Worm (Caenorhabditis elegans) whole organism, L1 larva: Measurements from ENCODE around the gene srt-74.

Experiments used
- C34B4.2 ChIP-seq: sonication (generic microtip); optimal IDR thresholded peaks from 2 replicates; lab custom pipeline; 2017; ENCODE audit warnings: mild to moderate bottlenecking, missing genetic modification characterization, missing compliant biosample characterization
- alr-1 ChIP-seq: fragments of 200-800 bp; sonication (Bioruptor generic); optimal IDR thresholded peaks from 2 replicates; lab custom pipeline; 2018; ENCODE audit warnings: borderline replicate concordance, mild to moderate bottlenecking, missing genetic modification characterization, missing compliant biosample characterization
- aly-2 ChIP-seq: fragments of 150-350 bp; optimal IDR thresholded peaks from 2 replicates; lab custom pipeline; 2014; ENCODE audit warnings: missing biosample characterization, missing genetic modification characterization
- ama-1 ChIP-seq: fragments of 150-350 bp; optimal IDR thresholded peaks from 2 replicates; lab custom pipeline; 2014
- blmp-1 ChIP-seq: fragments of 150-350 bp; optimal IDR thresholded peaks from 2 replicates; lab custom pipeline; 2014; ENCODE audit warnings: missing biosample characterization, missing genetic modification characterization
- ceh-8 ChIP-seq: fragments of 200-800 bp; sonication (Bioruptor generic); optimal IDR thresholded peaks from 2 replicates; lab custom pipeline; 2018; ENCODE audit warnings: mild to moderate bottlenecking, missing genetic modification characterization, moderate library complexity, missing compliant biosample characterization
- ceh-82 ChIP-seq, 3 experiments: fragments of 150-350 bp in 1 of 3; sonication (generic microtip) in 2 of 3; optimal IDR thresholded peaks; 2 replicates each; lab custom pipeline; 2014 to 2017; ENCODE audit warnings: missing biosample characterization in 3 of 3, missing genetic modification characterization in 3 of 3
- ces-1 ChIP-seq: fragments of 150-350 bp; optimal IDR thresholded peaks from 2 replicates; lab custom pipeline; 2014; ENCODE audit warnings: missing biosample characterization, missing genetic modification reagents, missing genetic modification characterization
- egl-13 ChIP-seq: sonication (generic microtip); optimal IDR thresholded peaks from 2 replicates; lab custom pipeline; 2016; ENCODE audit warnings: missing genotype, missing genetic modification reagents, missing genetic modification characterization, missing compliant biosample characterization
- elt-3 ChIP-seq, 6 experiments: fragments of 150-350 bp in 1 of 6; sonication (generic microtip); optimal IDR thresholded peaks; 2 replicates each; lab custom pipeline; 2017 to 2018; ENCODE audit warnings: missing biosample characterization in 6 of 6, missing genetic modification characterization in 6 of 6, inconsistent platforms in 1 of 6
- fos-1 ChIP-seq: fragments of 150-350 bp; optimal IDR thresholded peaks from 2 replicates; lab custom pipeline; 2014; ENCODE audit warnings: missing biosample characterization, missing genetic modification characterization
- grh-1 ChIP-seq: fragments of 200-800 bp; sonication (Bioruptor generic); IDR thresholded peaks from 2 replicates; pipeline ENCODE4 v1.3.6; 2022; ENCODE audit warnings: missing genetic modification reagents, missing genetic modification characterization, missing compliant biosample characterization
- hlh-4 ChIP-seq: sonication (generic microtip); optimal IDR thresholded peaks from 2 replicates; lab custom pipeline; 2016; ENCODE audit warnings: mild to moderate bottlenecking, missing genetic modification characterization, missing compliant biosample characterization
- isw-1 ChIP-seq: fragments of 200-800 bp; sonication (Bioruptor generic); IDR thresholded peaks from 2 replicates; pipeline ENCODE4 v1.3.6; 2022; ENCODE audit warnings: missing genetic modification characterization, missing compliant biosample characterization
- lin-14 ChIP-seq: fragments of 200-800 bp; sonication (Bioruptor generic); optimal IDR thresholded peaks from 2 replicates; lab custom pipeline; 2018; ENCODE audit warnings: mild to moderate bottlenecking, missing genetic modification characterization, moderate library complexity, missing compliant biosample characterization
- lin-15B ChIP-seq: fragments of 150-350 bp; sonication (generic microtip); optimal IDR thresholded peaks from 3 replicates; lab custom pipeline; 2014; ENCODE audit warnings: missing biosample characterization, missing genetic modification characterization
- lin-35 ChIP-seq, 2 experiments: fragments of 150-350 bp; optimal IDR thresholded peaks; 2 replicates each; lab custom pipeline; 2014; ENCODE audit warnings: missing biosample characterization in 2 of 2, missing genetic modification characterization in 2 of 2, missing genetic modification reagents in 2 of 2
- lir-3 ChIP-seq: sonication (generic microtip); optimal IDR thresholded peaks from 2 replicates; lab custom pipeline; 2016; ENCODE audit warnings: mild to moderate bottlenecking, missing genetic modification characterization, moderate library complexity, missing compliant biosample characterization; ENCODE audit not compliant: poor library complexity
- lsy-2 ChIP-seq, 2 experiments: fragments of 150-350 bp; optimal IDR thresholded peaks; 2 replicates each; lab custom pipeline; 2014; ENCODE audit warnings: missing biosample characterization in 2 of 2, missing genetic modification characterization in 2 of 2
- mab-9 ChIP-seq: fragments of 200-800 bp; sonication (Bioruptor generic); IDR thresholded peaks from 2 replicates; pipeline ENCODE4 v1.3.6; 2022; ENCODE audit warnings: missing genetic modification reagents, missing genetic modification characterization, missing compliant biosample characterization
- mdl-1 ChIP-seq, 2 experiments: fragments of 150-350 bp; optimal IDR thresholded peaks; 2 replicates each; lab custom pipeline; 2014 to 2017; ENCODE audit warnings: missing biosample characterization in 2 of 2, missing genetic modification characterization in 2 of 2, inconsistent platforms in 1 of 2
- mep-1 ChIP-seq: fragments of 150-350 bp; optimal IDR thresholded peaks from 2 replicates; lab custom pipeline; 2014; ENCODE audit warnings: missing biosample characterization, missing genetic modification characterization
- nhr-19 ChIP-seq: fragments of 200-800 bp; sonication (Bioruptor generic); conservative IDR thresholded peaks from 2 replicates; pipeline ENCODE4 v1.3.6; 2022; ENCODE audit warnings: missing genetic modification characterization, missing compliant biosample characterization
- nhr-28 ChIP-seq: fragments of 150-350 bp; optimal IDR thresholded peaks from 2 replicates; lab custom pipeline; 2014; ENCODE audit warnings: missing biosample characterization, missing genetic modification characterization
- nhr-47 ChIP-seq: sonication (generic microtip); optimal IDR thresholded peaks from 2 replicates; lab custom pipeline; 2016; ENCODE audit warnings: mild to moderate bottlenecking, missing genetic modification characterization, moderate library complexity, missing compliant biosample characterization
- nhr-71 ChIP-seq: sonication (generic microtip); optimal IDR thresholded peaks from 2 replicates; lab custom pipeline; 2016; ENCODE audit warnings: mild to moderate bottlenecking, missing genetic modification characterization, moderate library complexity, missing compliant biosample characterization
- nhr-77 ChIP-seq: fragments of 150-350 bp; optimal IDR thresholded peaks from 2 replicates; lab custom pipeline; 2014; ENCODE audit warnings: missing biosample characterization, missing genetic modification characterization
- nhr-85 ChIP-seq: sonication (generic microtip); peaks from one replicate; lab custom pipeline; 2016; ENCODE audit warnings: missing genetic modification characterization, inconsistent platforms, missing compliant biosample characterization
- nhr-90 ChIP-seq: sonication (generic microtip); optimal IDR thresholded peaks from 2 replicates; lab custom pipeline; 2016; ENCODE audit warnings: mild to moderate bottlenecking, missing genetic modification characterization, missing compliant biosample characterization; ENCODE audit not compliant: poor library complexity
- pag-3 ChIP-seq: sonication (generic microtip); optimal IDR thresholded peaks from 2 replicates; lab custom pipeline; 2017; ENCODE audit warnings: missing genetic modification characterization, mild to moderate bottlenecking, missing compliant biosample characterization, antibody characterized with exemption, borderline replicate concordance; ENCODE audit not compliant: insufficient read depth
- snpc-4 ChIP-seq: fragments of 150-350 bp; optimal IDR thresholded peaks from 2 replicates; lab custom pipeline; 2014; ENCODE audit warnings: missing biosample characterization, missing genetic modification characterization
- snu-23 ChIP-seq: sonication (generic microtip); optimal IDR thresholded peaks from 2 replicates; lab custom pipeline; 2016; ENCODE audit warnings: missing genetic modification characterization, missing compliant biosample characterization
- swsn-7 ChIP-seq: sonication (generic microtip); optimal IDR thresholded peaks from 2 replicates; lab custom pipeline; 2016; ENCODE audit warnings: missing genetic modification characterization, missing compliant biosample characterization
- unc-30 ChIP-seq: sonication (generic microtip); optimal IDR thresholded peaks from 2 replicates; lab custom pipeline; 2017; ENCODE audit warnings: missing biosample characterization, missing genetic modification characterization
- unc-62 ChIP-seq: fragments of 150-350 bp; optimal IDR thresholded peaks from 2 replicates; lab custom pipeline; 2014; ENCODE audit warnings: missing biosample characterization, missing genetic modification reagents, missing genetic modification characterization
- xbp-1 ChIP-seq: sonication (generic microtip); optimal IDR thresholded peaks from 2 replicates; lab custom pipeline; 2016; ENCODE audit warnings: missing genetic modification characterization, missing compliant biosample characterization

Gene srt-74

DNA sequence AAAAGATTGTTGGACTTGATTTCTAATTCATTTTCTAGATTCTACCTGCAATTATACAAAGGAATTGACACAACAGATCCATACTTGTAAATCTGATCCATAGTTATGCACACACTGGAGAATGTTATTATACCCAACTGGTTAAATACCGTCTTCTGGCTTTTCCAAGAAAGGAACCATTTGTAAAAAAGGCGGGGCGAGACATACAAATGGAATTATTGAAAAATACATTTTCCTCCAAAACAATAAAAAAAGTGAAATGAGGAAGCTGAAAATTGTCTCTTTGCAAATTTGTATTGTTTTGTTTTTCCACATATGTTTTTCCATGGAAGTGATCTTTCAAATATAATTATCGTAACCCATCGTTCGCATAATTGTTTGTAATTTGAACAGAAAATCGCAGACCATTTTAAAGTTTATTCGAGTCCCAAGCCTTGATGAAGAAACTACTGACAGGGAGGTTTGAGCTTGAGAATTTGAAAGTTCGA, at the start of gene srt-74, which contains the start of gene F40G12.9:
Gene srt-74, minus strand, starts transcription at position 101 of the 488 bp plus-strand sequence.
Gene F40G12.9, plus strand, starts transcription at position 438 of the 488 bp plus-strand sequence.
- no peak for TF ChIP-seq unc-62 (GFP tag; lab: Kevin White, UChicago)

ce11 chrV:14331477-14331876, 49.4 kb upstream of the srt-74 start, which contains the start of gene F47B8.8:
Gene F47B8.8, plus strand, starts transcription at chrV:14331733.
- TF ChIP-seq snu-23 (GFP tag; lab: Kevin White, UChicago) (peak; percentile 36), lin-14 (GFP tag; lab: Kevin White, UChicago) (peak; percentile 55), unc-30 (tag; lab: Kevin White, UChicago) (no peak), nhr-71 (tag; lab: Kevin White, UChicago) (peak; percentile 5), hlh-4 (no peak), grh-1 (GFP tag; lab: Robert Waterston, UW) (peak; percentile 65), mdl-1 (tag; optimal IDR thresholded peaks at IDR 0.05; lab: Kevin White, UChicago) (peak in 1 of 2 experiments; percentile 20), elt-3 (tag; optimal IDR thresholded peaks at IDR 0.05; lab: Kevin White, UChicago) (peak in 1 of 6 experiments; percentile 58), nhr-85 (tag; lab: Kevin White, UChicago) (peak; percentile 75), blmp-1 (tag; lab: Kevin White, UChicago) (peak; percentile 73)

ce11 chrV:14328806-14329205, 46.7 kb upstream of the srt-74 start, which contains the start of gene pepm-1:
Gene pepm-1, plus strand, starts transcription at chrV:14329106.
- TF ChIP-seq blmp-1 (tag; lab: Kevin White, UChicago): peak; percentile 13
- no peak for TF ChIP-seq mab-9
- TF ChIP-seq snu-23 (GFP tag; lab: Kevin White, UChicago): no peak

DNA sequence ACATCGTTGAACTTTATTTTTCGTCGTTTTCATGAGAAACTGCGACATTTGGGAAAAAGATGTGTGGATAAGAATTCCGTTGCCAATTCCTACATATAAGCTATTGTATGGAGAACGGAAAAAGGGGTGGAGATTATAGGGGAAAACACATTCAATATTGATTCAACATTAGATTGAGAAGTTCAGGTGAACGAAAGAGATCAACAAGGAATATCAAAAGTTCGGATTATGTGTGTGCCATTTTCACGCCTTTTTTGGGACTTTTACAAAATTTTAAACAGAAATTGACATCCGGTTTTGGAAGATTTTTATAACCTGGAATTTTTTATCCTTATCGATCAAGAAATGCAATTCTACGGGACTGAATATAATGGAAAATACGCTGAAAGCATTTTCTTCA, 45.7 kb upstream of the srt-74 start, which contains the start of gene F47B8.5:
Gene F47B8.5, minus strand, starts transcription at position 101 of the 400 bp plus-strand sequence.
- no peak for TF ChIP-seq xbp-1 (tag; lab: Kevin White, UChicago)
- TF ChIP-seq unc-30 (tag; lab: Kevin White, UChicago): no peak
- no peak for TF ChIP-seq nhr-28
- TF ChIP-seq ceh-8 (GFP tag; lab: Kevin White, UChicago): no peak
- TF ChIP-seq nhr-77: no peak
- TF ChIP-seq ces-1 (GFP tag; lab: Kevin White, UChicago): no peak
- TF ChIP-seq snpc-4 (tag; lab: Kevin White, UChicago): no peak
- no peak for TF ChIP-seq nhr-90 (tag; lab: Kevin White, UChicago)
- no peak for TF ChIP-seq lin-15B (tag; lab: Kevin White, UChicago)
- no peak for TF ChIP-seq lsy-2 (tag; optimal IDR thresholded peaks at IDR 0.05; lab: Kevin White, UChicago)
- TF ChIP-seq C34B4.2 (tag; lab: Kevin White, UChicago): no peak
- TF ChIP-seq grh-1 (GFP tag; lab: Robert Waterston, UW): no peak
- no peak for TF ChIP-seq nhr-19 (GFP tag; lab: Robert Waterston, UW)
- TF ChIP-seq, all 84 proteins: peak for 0

DNA sequence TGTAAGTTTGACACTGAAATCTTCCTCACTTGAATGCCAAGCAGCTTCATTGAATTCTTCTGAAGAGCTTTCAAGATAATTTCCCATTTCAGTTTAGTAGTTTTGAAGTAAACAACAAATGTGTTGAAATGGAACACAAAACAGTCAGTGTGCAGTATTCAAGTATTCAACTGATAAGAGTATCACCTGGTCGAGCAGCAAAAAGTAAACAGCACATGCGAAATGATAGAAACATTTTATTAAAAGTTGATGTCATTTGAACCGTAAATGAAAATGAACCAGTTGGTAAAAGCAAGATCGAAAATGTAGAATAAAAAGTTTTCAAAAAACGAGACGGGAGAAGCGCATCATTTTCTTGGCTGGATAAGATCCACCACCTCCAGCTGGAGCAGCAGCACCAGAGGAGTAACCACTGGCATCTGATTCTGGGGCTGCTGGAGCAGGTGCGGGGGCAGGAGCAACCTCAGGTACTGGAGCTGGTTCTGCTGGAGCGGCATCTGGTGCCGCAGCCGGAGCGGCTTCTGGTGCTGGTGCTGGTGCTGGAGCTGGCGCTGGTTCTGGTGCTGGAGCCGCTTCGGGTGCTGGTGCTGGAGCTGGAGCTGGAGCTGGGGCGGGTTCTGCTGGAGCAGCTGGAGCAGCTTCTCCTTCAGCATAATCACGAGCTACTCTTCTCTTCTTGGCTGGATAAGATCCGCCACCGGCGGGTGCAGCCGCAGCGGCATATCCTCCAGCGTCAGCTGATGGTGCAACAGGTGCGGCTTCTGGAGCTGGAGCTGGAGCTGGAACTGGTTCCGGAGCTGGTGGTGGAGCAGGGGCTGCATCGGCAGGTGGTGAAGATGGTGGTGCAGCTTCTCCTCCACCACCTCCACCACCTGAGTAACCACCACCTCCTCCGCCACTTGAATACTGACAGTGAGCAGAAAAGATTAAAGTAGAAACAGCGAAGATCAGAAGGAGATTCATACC, 42.7 kb upstream of the srt-74 start, which contains the start of the genes F47B8.4 and F47B8.18:
Gene F47B8.4, minus strand, starts transcription at position 172 of the 966 bp plus-strand sequence.
Gene F47B8.18, minus strand, starts transcription at position 963 of the 966 bp plus-strand sequence.
- TF ChIP-seq ceh-8 (GFP tag; lab: Kevin White, UChicago) (peak; percentile 83), alr-1 (tag; lab: Kevin White, UChicago) (no peak), nhr-19 (GFP tag; lab: Robert Waterston, UW) (no peak)
- TF ChIP-seq, all 84 proteins: peak for 1

DNA sequence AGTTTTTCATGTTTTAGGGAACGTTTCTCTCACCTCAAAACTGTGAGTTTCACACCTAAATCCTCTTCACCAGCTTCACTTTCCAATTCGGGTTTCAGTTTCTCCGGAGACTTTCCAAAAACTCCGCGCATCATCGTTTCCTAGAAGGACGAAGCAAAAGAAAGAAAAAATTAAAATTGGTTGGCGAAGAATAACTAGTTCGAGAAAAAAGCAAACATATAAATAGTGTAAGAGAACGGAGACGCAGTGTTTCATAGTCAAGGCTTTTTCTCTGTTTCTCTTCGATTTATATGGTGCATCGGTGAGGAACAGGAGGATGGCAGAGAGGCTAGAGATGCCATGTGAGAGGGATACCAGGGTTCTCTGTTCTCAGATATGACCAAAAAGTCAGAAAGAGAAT, 40.6 kb upstream of the srt-74 start, which contains the start of gene F47B8.3:
Gene F47B8.3, minus strand, starts transcription at position 261 of the 400 bp plus-strand sequence.
- TF ChIP-seq swsn-7 (tag; lab: Kevin White, UChicago) (peak; percentile 40), nhr-85 (tag; lab: Kevin White, UChicago) (no peak), pag-3 (tag; lab: Kevin White, UChicago) (peak; percentile 93), lin-35 (GFP tag; optimal IDR thresholded peaks at IDR 0.05; lab: Kevin White, UChicago) (peak; percentile 52 to 57), snu-23 (GFP tag; lab: Kevin White, UChicago) (peak; percentile 68), lin-14 (GFP tag; lab: Kevin White, UChicago) (peak; percentile 92), fos-1 (peak; percentile 22), aly-2 (tag; lab: Kevin White, UChicago) (no peak), ama-1 (lab: Kevin White, UChicago) (no peak), lsy-2 (tag; optimal IDR thresholded peaks at IDR 0.05; lab: Kevin White, UChicago) (peak; percentile 19 to 60), nhr-47 (tag; lab: Kevin White, UChicago) (peak; percentile 51), egl-13 (no peak), isw-1 (GFP tag; lab: Robert Waterston, UW) (no peak), mep-1 (peak; percentile 77), lir-3 (tag; lab: Kevin White, UChicago) (peak; percentile 9), nhr-90 (tag; lab: Kevin White, UChicago) (peak; percentile 1), nhr-19 (GFP tag; lab: Robert Waterston, UW) (peak; percentile 20; the same call in 1 of the 2 replicates), ceh-82 (tag; optimal IDR thresholded peaks at IDR 0.05; lab: Kevin White, UChicago) (peak in 2 of 3 experiments; percentile 17 to 19)
